Worm (Caenorhabditis elegans): ENCODE measurements around the gene C16C8.5.

DNA sequence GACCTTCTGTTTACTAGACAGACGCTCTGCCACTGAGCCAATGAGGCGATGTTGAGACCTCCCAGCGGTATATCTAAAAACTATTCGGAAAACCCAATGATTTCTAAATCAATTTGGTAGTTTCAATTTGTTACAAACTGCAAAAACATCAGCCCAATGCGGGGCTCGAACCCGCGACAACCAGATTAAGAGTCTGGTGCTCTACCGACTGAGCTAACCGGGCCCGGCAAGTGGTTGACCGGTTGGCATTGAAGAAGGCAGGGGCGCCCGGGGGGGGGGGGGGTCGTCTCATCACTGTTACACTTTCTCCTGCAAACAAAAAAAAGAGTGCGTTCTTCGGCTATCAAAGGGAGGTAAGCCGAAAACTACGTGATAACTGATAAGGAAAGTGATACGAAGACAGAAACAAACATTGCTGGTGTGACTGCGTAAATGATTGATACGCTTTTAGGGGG is 5.9 kb downstream of the C16C8.5 start:
- TF ChIP-seq lsy-2 (tag; optimal IDR thresholded peaks at IDR 0.05) (no peak), nhr-28 (tag; optimal IDR thresholded peaks at IDR 0.05) (no peak), lin-13 (tag; optimal IDR thresholded peaks at IDR 0.05) (no peak), unc-62 (GFP tag; optimal IDR thresholded peaks at IDR 0.05) (no peak), nhr-237 (tag; optimal IDR thresholded peaks at IDR 0.05) (no peak), nhr-76 (tag; optimal IDR thresholded peaks at IDR 0.05) (no peak), ceh-39 (tag; optimal IDR thresholded peaks at IDR 0.05) (no peak), ztf-11 (tag; optimal IDR thresholded peaks at IDR 0.05) (no peak), mep-1 (tag; optimal IDR thresholded peaks at IDR 0.05) (no peak), lin-32 (GFP tag; optimal IDR thresholded peaks at IDR 0.05) (peak; percentile 65), M03D4.4 (tag; optimal IDR thresholded peaks at IDR 0.05) (peak; percentile 76), nhr-12 (tag; optimal IDR thresholded peaks at IDR 0.05) (no peak), ces-1 (GFP tag; optimal IDR thresholded peaks at IDR 0.05) (no peak)

Data from whole organism, mixed stage, embryonic.